Worm (Caenorhabditis elegans) whole organism, L2 larva: ENCODE measurements around the gene klp-6.

Source experiments
- C34F6.9 ChIP-seq: fragments of 150-350 bp; optimal IDR thresholded peaks from 2 replicates; lab custom pipeline; 2014; ENCODE audit warnings: missing biosample characterization, missing genetic modification characterization
- R02D3.7 ChIP-seq: fragments of 150-350 bp; optimal IDR thresholded peaks from 2 replicates; lab custom pipeline; 2014; ENCODE audit warnings: missing biosample characterization, missing genetic modification characterization
- alr-1 ChIP-seq: fragments of 150-350 bp; optimal IDR thresholded peaks from 2 replicates; lab custom pipeline; 2014; ENCODE audit warnings: missing biosample characterization, missing genetic modification characterization
- ceh-16 ChIP-seq: fragments of 150-350 bp; optimal IDR thresholded peaks from 2 replicates; lab custom pipeline; 2014; ENCODE audit warnings: missing biosample characterization, missing genetic modification characterization
- gmeb-1 ChIP-seq: fragments of 150-350 bp; optimal IDR thresholded peaks from 2 replicates; lab custom pipeline; 2014; ENCODE audit warnings: missing biosample characterization, missing genetic modification characterization
- lin-11 ChIP-seq: fragments of 150-350 bp; sonication (generic microtip); optimal IDR thresholded peaks from 2 replicates; lab custom pipeline; 2014; ENCODE audit warnings: missing biosample characterization, missing genetic modification characterization, inconsistent platforms, mixed read lengths
- lin-13 ChIP-seq: fragments of 150-350 bp; optimal IDR thresholded peaks from 2 replicates; lab custom pipeline; 2014; ENCODE audit warnings: missing biosample characterization, missing genetic modification reagents, missing genetic modification characterization
- nhr-12 ChIP-seq: fragments of 150-350 bp; optimal IDR thresholded peaks from 2 replicates; lab custom pipeline; 2014; ENCODE audit warnings: missing biosample characterization, missing genetic modification characterization
- nhr-129 ChIP-seq: fragments of 150-350 bp; optimal IDR thresholded peaks from 2 replicates; lab custom pipeline; 2014; ENCODE audit warnings: missing biosample characterization, missing genetic modification characterization
- nhr-21 ChIP-seq: fragments of 150-350 bp; optimal IDR thresholded peaks from 2 replicates; lab custom pipeline; 2014; ENCODE audit warnings: missing biosample characterization, missing genetic modification characterization
- nhr-23 ChIP-seq: fragments of 150-350 bp; optimal IDR thresholded peaks from 2 replicates; lab custom pipeline; 2014; ENCODE audit warnings: missing biosample characterization, missing genetic modification reagents, missing genetic modification characterization
- nhr-25 ChIP-seq: fragments of 150-350 bp; sonication (generic microtip); optimal IDR thresholded peaks from 3 replicates; lab custom pipeline; 2014; ENCODE audit warnings: missing biosample characterization, missing genetic modification characterization
- nhr-6 ChIP-seq: fragments of 150-350 bp; optimal IDR thresholded peaks from 2 replicates; lab custom pipeline; 2014; ENCODE audit warnings: missing biosample characterization, missing genetic modification characterization
- skn-1 ChIP-seq: sonication (generic microtip); optimal IDR thresholded peaks from 2 replicates; lab custom pipeline; 2017; ENCODE audit warnings: missing biosample characterization, missing genetic modification characterization
- sma-3 ChIP-seq: sonication (generic microtip); optimal IDR thresholded peaks from 2 replicates; lab custom pipeline; 2016; ENCODE audit warnings: missing genetic modification reagents, missing genetic modification characterization, missing compliant biosample characterization
- snpc-4 ChIP-seq: fragments of 150-350 bp; optimal IDR thresholded peaks from 2 replicates; lab custom pipeline; 2014; ENCODE audit warnings: missing biosample characterization, missing genetic modification characterization
- unc-55 ChIP-seq: fragments of 150-350 bp; sonication (generic microtip); optimal IDR thresholded peaks from 3 replicates; lab custom pipeline; 2014; ENCODE audit warnings: missing biosample characterization, missing genetic modification reagents, missing genetic modification characterization
- unc-62 ChIP-seq: fragments of 150-350 bp; optimal IDR thresholded peaks from 2 replicates; lab custom pipeline; 2014; ENCODE audit warnings: missing biosample characterization, missing genetic modification reagents, missing genetic modification characterization
- ztf-1 ChIP-seq: fragments of 200-800 bp; sonication (Bioruptor generic); conservative IDR thresholded peaks from 2 replicates; pipeline ENCODE4 v1.3.6; 2022; ENCODE audit warnings: missing genetic modification characterization, missing compliant biosample characterization
- ztf-11 ChIP-seq: sonication (generic microtip); optimal IDR thresholded peaks from 2 replicates; lab custom pipeline; 2017; ENCODE audit warnings: missing biosample characterization, missing genetic modification characterization
- ztf-4 ChIP-seq: fragments of 150-350 bp; optimal IDR thresholded peaks from 2 replicates; lab custom pipeline; 2014; ENCODE audit warnings: missing biosample characterization, missing genetic modification characterization

The klp-6 gene

DNA sequence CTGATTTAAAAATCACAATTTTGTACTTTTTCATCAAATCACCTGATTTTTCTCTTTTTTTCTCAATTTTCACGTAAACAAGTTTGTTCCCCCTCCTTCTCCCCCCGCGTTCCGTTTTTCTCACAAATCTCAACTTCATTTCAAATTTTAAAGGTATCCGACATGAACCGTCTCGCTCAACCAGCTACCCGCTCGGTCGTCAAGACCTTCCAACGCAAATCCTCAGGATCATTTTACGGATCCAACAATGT lies 50.8 kb downstream of the klp-6 start, which contains the start of gene cox-6A:
TSS of gene cox-6A (plus strand) at position 152 of the 251 bp plus-strand sequence.
- TF ChIP-seq alr-1 (tag; lab: Kevin White, UChicago): no peak
- no peak for TF ChIP-seq nhr-21
- TF ChIP-seq skn-1 (tag; lab: Kevin White, UChicago): no peak
- no peak for TF ChIP-seq C34F6.9 (tag; lab: Kevin White, UChicago)
- no peak for TF ChIP-seq ceh-16 (tag; lab: Kevin White, UChicago)
- no peak for TF ChIP-seq nhr-129 (tag; lab: Kevin White, UChicago)
- TF ChIP-seq unc-62: no peak
- TF ChIP-seq nhr-6 (tag; lab: Kevin White, UChicago): no peak
- TF ChIP-seq lin-11 (tag; lab: Kevin White, UChicago): no peak
- TF ChIP-seq gmeb-1: no peak
- TF ChIP-seq unc-55 (GFP tag; lab: Kevin White, UChicago): no peak
- no peak for TF ChIP-seq nhr-12 (tag; lab: Kevin White, UChicago)
- TF ChIP-seq ztf-1 (GFP tag; lab: Robert Waterston, UW): no peak
- no peak for TF ChIP-seq ztf-11 (tag; lab: Kevin White, UChicago)
- TF ChIP-seq lin-13 (GFP tag; lab: Kevin White, UChicago): no peak
- no peak for TF ChIP-seq nhr-25

DNA sequence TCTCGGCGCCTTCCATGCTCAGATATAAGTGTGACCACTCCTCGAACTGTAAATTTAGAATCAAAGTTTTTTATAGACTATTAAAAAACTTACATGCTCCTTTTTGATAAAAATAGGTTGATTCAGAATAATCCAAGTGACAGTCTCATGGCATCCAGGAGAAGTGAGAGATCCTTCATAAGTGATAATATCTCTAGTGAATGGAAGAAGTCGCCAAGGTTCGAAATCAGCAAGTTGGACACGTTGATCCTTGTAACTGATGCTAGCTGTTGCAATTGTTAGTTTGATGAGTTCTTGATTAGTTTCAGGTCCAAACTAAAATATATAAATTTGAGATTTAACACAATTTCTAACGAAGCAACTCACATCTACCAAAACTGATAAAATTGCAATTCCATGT lies 52.6 kb downstream of the klp-6 start:
- peak; percentile 31 for TF ChIP-seq ztf-4
- no peak for TF ChIP-seq snpc-4 (tag; lab: Kevin White, UChicago)
- peak; percentile 22 for TF ChIP-seq nhr-21
- TF ChIP-seq sma-3 (GFP tag; lab: Kevin White, UChicago): peak; percentile 24
- no peak for TF ChIP-seq skn-1 (tag; lab: Kevin White, UChicago)

DNA sequence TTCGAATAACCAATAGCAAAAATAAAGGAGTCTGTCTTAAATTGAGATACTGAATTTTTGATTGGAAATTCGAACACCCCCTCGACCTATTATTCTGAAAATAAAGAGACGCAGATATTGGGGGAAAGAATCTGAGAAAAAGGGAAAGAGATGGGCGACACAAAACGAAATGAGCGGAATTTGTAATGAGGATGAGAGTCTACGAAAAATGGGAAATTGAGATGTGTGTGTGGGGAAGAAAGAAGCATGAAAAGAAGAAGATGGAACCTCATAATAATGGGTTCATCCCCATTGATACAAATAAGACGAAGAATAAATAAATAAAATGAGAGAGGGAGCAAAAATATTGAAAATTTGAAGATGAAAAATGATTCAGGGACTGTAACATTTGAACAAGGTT lies 54.8 kb downstream of the klp-6 start, which contains the start of gene cah-1:
TSS of gene cah-1 (minus strand) at position 101 of the 400 bp plus-strand sequence.
- TF ChIP-seq R02D3.7 (tag; lab: Kevin White, UChicago) (no peak), unc-55 (GFP tag; lab: Kevin White, UChicago) (peak; percentile 23), nhr-23 (no peak)
- TF ChIP-seq, all 48 proteins: peak for 1
